Worm (Caenorhabditis elegans) whole organism, dauer: ENCODE results near the gene C49C3.7.

Source experiments
- unc-62 ChIP-seq: sonication (generic microtip); optimal IDR thresholded peaks from 2 replicates; lab custom pipeline; 2017; ENCODE audit warnings: missing biosample characterization, missing genetic modification reagents, missing genetic modification characterization

The C49C3.7 gene

DNA sequence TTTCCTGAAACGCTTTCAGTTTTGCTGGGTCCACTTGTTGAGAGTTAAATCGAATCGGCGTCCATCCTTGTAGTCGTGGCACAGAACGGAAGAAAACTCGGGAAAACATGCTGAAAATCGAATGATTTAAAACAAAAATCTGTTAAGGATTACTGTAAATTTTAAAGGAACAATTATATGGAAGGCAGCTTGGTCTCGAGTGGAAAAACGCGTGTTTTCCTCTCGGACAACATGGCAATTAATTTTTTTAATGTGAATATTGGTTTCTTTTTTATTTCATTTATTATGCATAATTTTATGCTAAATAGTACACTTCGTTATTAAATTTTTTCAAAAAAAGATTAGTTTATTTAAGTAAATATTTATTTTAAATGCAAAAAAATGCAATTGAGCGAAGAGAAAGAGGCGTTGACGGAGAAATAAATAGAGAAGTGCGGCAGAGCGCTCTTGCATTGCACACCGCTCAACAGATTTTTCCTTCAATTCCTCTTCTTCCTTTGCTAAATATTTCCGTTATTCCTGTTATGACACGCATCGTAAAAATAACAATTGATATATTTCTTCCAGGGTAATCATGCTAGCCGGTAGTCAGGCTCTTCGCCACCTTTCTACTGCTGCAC lies 47.8 kb downstream of the C49C3.7 start, which contains the start of the genes C30H6.9 and dlat-2:
C30H6.9 (minus strand) TSS at position 110 of the 620 bp plus-strand sequence.
dlat-2 (plus strand) TSS at position 566 of the 620 bp plus-strand sequence.
- TF ChIP-seq unc-62 (GFP tag; lab: Kevin White, UChicago), result no peak

DNA sequence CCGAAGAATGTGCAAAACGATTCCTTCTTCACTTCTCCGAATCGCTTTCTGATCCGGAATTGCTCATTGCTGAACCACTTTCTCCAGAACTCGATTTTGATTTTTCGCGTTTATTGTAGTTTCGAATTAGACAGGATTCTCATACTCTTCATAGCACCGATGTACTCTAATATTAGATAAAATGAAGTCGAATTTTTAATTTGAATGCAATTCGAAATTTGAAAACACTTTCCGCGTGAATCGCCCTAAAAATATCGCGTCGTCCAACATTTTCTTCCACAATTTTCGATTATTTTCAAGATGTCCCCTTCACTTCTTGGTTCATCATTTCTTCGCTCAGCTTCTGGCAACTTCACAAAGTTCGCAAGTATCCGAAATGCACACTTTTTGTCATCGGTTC lies 49.7 kb downstream of the C49C3.7 start, which contains the start of gene C30H6.8:
C30H6.8 (plus strand) TSS at position 301 of the 400 bp plus-strand sequence.
- TF ChIP-seq unc-62 (GFP tag; lab: Kevin White, UChicago), result no peak

DNA sequence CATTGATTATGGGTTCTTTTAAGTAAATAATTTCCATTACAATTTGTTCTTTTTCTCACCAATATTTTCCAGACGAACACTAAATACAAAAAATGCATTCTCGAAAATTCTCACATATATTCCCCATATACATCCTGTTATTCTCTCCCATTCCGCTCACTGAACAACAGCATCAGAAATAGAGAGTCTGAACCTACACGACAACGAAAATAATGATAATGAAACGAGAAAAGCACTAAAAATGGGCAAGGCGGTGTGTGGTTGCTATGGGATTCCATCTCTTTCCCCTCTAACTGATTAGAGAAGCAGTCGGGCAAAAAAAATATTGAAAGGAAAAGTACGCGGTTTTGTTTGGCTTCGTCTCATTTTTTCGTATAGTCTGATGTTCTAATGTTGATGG lies 50.7 kb downstream of the C49C3.7 start, which contains the start of gene C30H6.12:
C30H6.12 (plus strand) TSS at position 301 of the 400 bp plus-strand sequence.
- TF ChIP-seq unc-62 (GFP tag; lab: Kevin White, UChicago), result no peak
